Worm (Caenorhabditis elegans): ENCODE data around the gene col-139.

The col-139 gene

DNA sequence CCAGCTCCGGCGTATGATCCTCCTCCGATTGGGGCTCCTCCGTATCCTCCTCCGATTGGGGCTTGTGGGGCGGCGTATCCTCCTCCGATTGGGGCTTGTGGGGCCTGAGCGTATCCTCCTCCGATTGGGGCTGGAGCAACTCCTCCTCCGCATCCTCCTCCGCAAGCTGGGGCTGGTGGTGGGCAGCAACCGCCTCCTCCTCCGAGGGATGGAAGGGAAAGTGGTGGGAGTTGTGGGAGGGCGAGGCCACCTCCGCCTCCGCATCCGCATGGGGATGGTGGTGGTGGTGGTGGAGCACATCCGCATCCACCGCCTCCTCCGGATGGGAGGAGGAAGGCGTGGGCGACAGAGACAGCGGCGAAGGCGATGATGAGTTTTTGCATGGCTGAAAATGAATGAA, 5.9 kb downstream of the col-139 start, which contains the start of gene F41F3.3 (continued):
- no peak for TF ChIP-seq D1046.2 (GFP tag; IDR thresholded peaks at IDR 0.05)
- no peak for TF ChIP-seq nhr-11 (tag; optimal IDR thresholded peaks at IDR 0.05)
- peak; percentile 99 for TF ChIP-seq set-16 (GFP tag; IDR thresholded peaks at IDR 0.05)
- no peak for TF ChIP-seq Y48G9A.11 (GFP tag; IDR thresholded peaks at IDR 0.05)
- no peak for TF ChIP-seq ZK546.5 (tag; optimal IDR thresholded peaks at IDR 0.05)
- peak; percentile 28 for TF ChIP-seq spr-1 (tag; optimal IDR thresholded peaks at IDR 0.05)
- TF ChIP-seq lim-7 (GFP tag; IDR thresholded peaks at IDR 0.05): 0 out of 2 replicates have a peak, but pooled peaks have one; percentile 51
- TF ChIP-seq ama-1 (optimal IDR thresholded peaks at IDR 0.05): peak; percentile 61
- no peak for TF ChIP-seq T20F7.1 (GFP tag; optimal IDR thresholded peaks at IDR 0.05)
- no peak for TF ChIP-seq zfp-2 (tag; optimal IDR thresholded peaks at IDR 0.05)
- TF ChIP-seq daf-12 (tag; optimal IDR thresholded peaks at IDR 0.05): no peak
- no peak for TF ChIP-seq nhr-237 (tag; optimal IDR thresholded peaks at IDR 0.05)
- no peak for TF ChIP-seq saeg-2 (GFP tag; IDR thresholded peaks at IDR 0.05)
- no peak for TF ChIP-seq zag-1 (tag; optimal IDR thresholded peaks at IDR 0.05)
- no peak for TF ChIP-seq F37D6.2 (tag; optimal IDR thresholded peaks at IDR 0.05)
- no peak for TF ChIP-seq skn-1 (tag; optimal IDR thresholded peaks at IDR 0.05)
- TF ChIP-seq nhr-76 (tag; optimal IDR thresholded peaks at IDR 0.05): no peak
- TF ChIP-seq ces-1 (GFP tag; optimal IDR thresholded peaks at IDR 0.05): no peak
- TF ChIP-seq vab-7 (GFP tag; IDR thresholded peaks at IDR 0.05): no peak
- no peak for TF ChIP-seq lir-3 (tag; optimal IDR thresholded peaks at IDR 0.05)
- TF ChIP-seq snpc-4 (tag; optimal IDR thresholded peaks at IDR 0.05): no peak
- TF ChIP-seq zip-2 (tag; optimal IDR thresholded peaks at IDR 0.05): no peak
- peak; percentile 51; the same call in 1 of the 2 replicates for TF ChIP-seq snpc-1.2 (GFP tag; IDR thresholded peaks at IDR 0.05)
- TF ChIP-seq F10B5.3 (tag; optimal IDR thresholded peaks at IDR 0.05): no peak
- TF ChIP-seq lsy-2 (tag; optimal IDR thresholded peaks at IDR 0.05): no peak
- peak; percentile 10 for TF ChIP-seq spr-3 (GFP tag; optimal IDR thresholded peaks at IDR 0.05)
- TF ChIP-seq unc-130 (GFP tag; optimal IDR thresholded peaks at IDR 0.05): no peak
- TF ChIP-seq ceh-20 (GFP tag; IDR thresholded peaks at IDR 0.05): no peak
- no peak for TF ChIP-seq ceh-28 (tag; optimal IDR thresholded peaks at IDR 0.05)
- no peak for TF ChIP-seq lin-38 (GFP tag; IDR thresholded peaks at IDR 0.05)
- TF ChIP-seq duxl-1 (tag; optimal IDR thresholded peaks at IDR 0.05; ENCODE audit: poor library complexity): no peak
- TF ChIP-seq nhr-77 (tag; optimal IDR thresholded peaks at IDR 0.05): no peak
- TF ChIP-seq nhr-25 (tag; optimal IDR thresholded peaks at IDR 0.05; ENCODE audit: borderline replicate concordance, insufficient read depth): no peak
- TF ChIP-seq mep-1 (tag; optimal IDR thresholded peaks at IDR 0.05): no peak
- peak; percentile 29 for TF ChIP-seq nhr-102 (tag; optimal IDR thresholded peaks at IDR 0.05)
- TF ChIP-seq ceh-82 (tag; optimal IDR thresholded peaks at IDR 0.05): no peak
- no peak for TF ChIP-seq nhr-28 (tag; optimal IDR thresholded peaks at IDR 0.05)
- TF ChIP-seq ZK337.2 (GFP tag; IDR thresholded peaks at IDR 0.05): no peak
- TF ChIP-seq ctbp-1 (GFP tag; IDR thresholded peaks at IDR 0.05): no peak
- no peak for TF ChIP-seq zip-11 (GFP tag; IDR thresholded peaks at IDR 0.05)
- no peak for TF ChIP-seq nhr-10 (tag; optimal IDR thresholded peaks at IDR 0.05)
- TF ChIP-seq mes-2 (tag; optimal IDR thresholded peaks at IDR 0.05; ENCODE audit: poor library complexity, severe bottlenecking): peak; percentile 30
- TF ChIP-seq jun-1 (tag; optimal IDR thresholded peaks at IDR 0.05): no peak
- TF ChIP-seq hif-1 (tag; optimal IDR thresholded peaks at IDR 0.05): peak in 1 of 2 experiments; percentile 14
- TF ChIP-seq F49E8.2 (tag; optimal IDR thresholded peaks at IDR 0.05; ENCODE audit: borderline replicate concordance): no peak
- TF ChIP-seq nhr-41 (GFP tag; IDR thresholded peaks at IDR 0.05): no peak
- TF ChIP-seq egl-43 (GFP tag; IDR thresholded peaks at IDR 0.05): peak; percentile 82
- TF ChIP-seq lin-13 (GFP tag; optimal IDR thresholded peaks at IDR 0.05): no peak
- TF ChIP-seq pha-4 (GFP tag; IDR thresholded peaks at IDR 0.05): peak; percentile 38; the same call in 1 of the 2 replicates
- TF ChIP-seq pha-4 (tag; optimal IDR thresholded peaks at IDR 0.05): no peak
- TF ChIP-seq pqm-1 (tag; optimal IDR thresholded peaks at IDR 0.05): no peak
- no peak for TF ChIP-seq unc-62 (GFP tag; optimal IDR thresholded peaks at IDR 0.05 in 1 of 2)
- no peak for TF ChIP-seq unc-62 (tag; optimal IDR thresholded peaks at IDR 0.05)

Data from whole organism, L4 larva.